Worm (Caenorhabditis elegans): Measurements from ENCODE around the gene trxr-1.

ce11 chrIV:7012214-7012613, 460 bp downstream of the trxr-1 start:
- no peak for TF ChIP-seq hlh-1 (tag; optimal IDR thresholded peaks at IDR 0.05)
- TF ChIP-seq sem-2 (GFP tag; optimal IDR thresholded peaks at IDR 0.05) = no peak

Measured in whole organism, mixed stage, embryonic.